Worm (Caenorhabditis elegans) whole organism, young adult: Measurements from ENCODE around the gene str-19.

ENCODE experiments used
- F37B4.10 ChIP-seq: fragments of 200-800 bp; sonication (Bioruptor generic); IDR thresholded peaks from 2 replicates; pipeline ENCODE4 v1.3.6; 2022; ENCODE audit warnings: missing genetic modification characterization, missing compliant biosample characterization
- pha-4 ChIP-seq: fragments of 150-350 bp; sonication (generic microtip); optimal IDR thresholded peaks from 2 replicates; lab custom pipeline; 2014; ENCODE audit warnings: missing biosample characterization, missing genetic modification reagents, missing genetic modification characterization

ce11 chrV:15733020-15733419 is 11.2 kb downstream of the str-19 start:
- TF ChIP-seq pha-4 (tag; lab: Kevin White, UChicago) (no peak), F37B4.10 (GFP tag; lab: Robert Waterston, UW) (no peak)
